Worm (Caenorhabditis elegans) whole organism, young adult: Measurements from ENCODE around the gene C27D6.1.

Source experiments
- B0336.3 ChIP-seq: fragments of 200-800 bp; sonication (Bioruptor generic); IDR thresholded peaks from 2 replicates; pipeline ENCODE4 v1.3.6; 2022; ENCODE audit warnings: missing genetic modification characterization, missing compliant biosample characterization
- C06A6.2 ChIP-seq: fragments of 200-800 bp; sonication (Bioruptor generic); conservative IDR thresholded peaks from 2 replicates; pipeline ENCODE4 v1.3.6; 2022; ENCODE audit warnings: missing genetic modification characterization, missing compliant biosample characterization
- C17E4.6 ChIP-seq: fragments of 200-800 bp; sonication (Bioruptor generic); IDR thresholded peaks from 2 replicates; pipeline ENCODE4 v1.3.6; 2022; ENCODE audit warnings: missing genetic modification reagents, missing genetic modification characterization, missing compliant biosample characterization
- D2030.7 ChIP-seq: fragments of 200-800 bp; sonication (Bioruptor generic); IDR thresholded peaks from 2 replicates; pipeline ENCODE4 v1.3.6; 2022; ENCODE audit warnings: missing genetic modification reagents, missing genetic modification characterization, missing compliant biosample characterization
- F10E7.11 ChIP-seq: sonication (generic microtip); optimal IDR thresholded peaks from 2 replicates; lab custom pipeline; 2017; ENCODE audit warnings: mild to moderate bottlenecking, missing genetic modification characterization, moderate library complexity, missing compliant biosample characterization
- F22D6.2 ChIP-seq: sonication (generic microtip); optimal IDR thresholded peaks from 2 replicates; lab custom pipeline; 2016; ENCODE audit warnings: mild to moderate bottlenecking, missing genetic modification characterization, missing compliant biosample characterization
- F37B4.10 ChIP-seq: fragments of 200-800 bp; sonication (Bioruptor generic); IDR thresholded peaks from 2 replicates; pipeline ENCODE4 v1.3.6; 2022; ENCODE audit warnings: missing genetic modification characterization, missing compliant biosample characterization
- F49E8.2 ChIP-seq: sonication (generic microtip); optimal IDR thresholded peaks from 3 replicates; lab custom pipeline; 2017; ENCODE audit warnings: missing genetic modification characterization, mild to moderate bottlenecking, missing compliant biosample characterization, antibody characterized with exemption, moderate library complexity; ENCODE audit not compliant: insufficient read depth
- F52B5.7 ChIP-seq: sonication (generic microtip); optimal IDR thresholded peaks from 2 replicates; lab custom pipeline; 2016; ENCODE audit warnings: mild to moderate bottlenecking, missing genetic modification characterization, missing compliant biosample characterization
- Y53G8AR.9 ChIP-seq: fragments of 200-800 bp; sonication (Bioruptor generic); conservative IDR thresholded peaks from 2 replicates; pipeline ENCODE4 v1.3.6; 2022; ENCODE audit warnings: missing genetic modification reagents, missing genetic modification characterization, missing compliant biosample characterization
- Y56A3A.18 ChIP-seq: fragments of 200-800 bp; sonication (Bioruptor generic); IDR thresholded peaks from 2 replicates; pipeline ENCODE4 v1.3.6; 2022; ENCODE audit warnings: missing genetic modification reagents, missing genetic modification characterization, missing compliant biosample characterization
- Y95B8A.8 ChIP-seq: fragments of 200-800 bp; sonication (Bioruptor generic); IDR thresholded peaks from 2 replicates; pipeline ENCODE4 v1.3.6; 2022; ENCODE audit warnings: missing genetic modification reagents, missing genetic modification characterization, missing compliant biosample characterization
- aptf-2 ChIP-seq: fragments of 200-800 bp; sonication (Bioruptor generic); conservative IDR thresholded peaks from 2 replicates; pipeline ENCODE4 v1.3.6; 2022; ENCODE audit warnings: missing genetic modification reagents, missing genetic modification characterization, missing compliant biosample characterization
- bed-1 ChIP-seq: fragments of 200-800 bp; sonication (Bioruptor generic); IDR thresholded peaks from 2 replicates; pipeline ENCODE4 v1.3.6; 2022; ENCODE audit warnings: missing genetic modification reagents, missing genetic modification characterization, missing compliant biosample characterization
- ccch-3 ChIP-seq: fragments of 200-800 bp; sonication (Bioruptor generic); optimal IDR thresholded peaks from 2 replicates; lab custom pipeline; 2018; ENCODE audit warnings: mild to moderate bottlenecking, missing genetic modification characterization, missing compliant biosample characterization
- cebp-1 ChIP-seq, 2 experiments: fragments of 200-800 bp in 1 of 2; sonication (Bioruptor generic) in 1 of 2; sonication (generic microtip) in 1 of 2; IDR thresholded peaks in 1 of 2; optimal IDR thresholded peaks in 1 of 2; 2 replicates each; pipeline versions ENCODE4 v1.3.6 to Lab custom; 2017 to 2022; ENCODE audit warnings: missing compliant biosample characterization in 2 of 2, missing genetic modification characterization in 2 of 2, mild to moderate bottlenecking in 1 of 2, missing genetic modification reagents in 1 of 2, moderate library complexity in 1 of 2
- cebp-2 ChIP-seq: fragments of 200-800 bp; sonication (Bioruptor generic); IDR thresholded peaks from 2 replicates; pipeline ENCODE4 v1.3.6; 2022; ENCODE audit warnings: missing genetic modification characterization, missing compliant biosample characterization
- ceh-100 ChIP-seq: fragments of 200-800 bp; sonication (Bioruptor generic); IDR thresholded peaks from 2 replicates; pipeline ENCODE4 v1.3.6; 2022; ENCODE audit warnings: missing genetic modification reagents, missing genetic modification characterization, missing compliant biosample characterization
- ceh-58 ChIP-seq: fragments of 200-800 bp; sonication (Bioruptor generic); IDR thresholded peaks from 2 replicates; pipeline ENCODE4 v1.3.6; 2022; ENCODE audit warnings: missing genetic modification characterization, missing compliant biosample characterization
- ceh-91 ChIP-seq: fragments of 200-800 bp; sonication (Bioruptor generic); IDR thresholded peaks from 2 replicates; pipeline ENCODE4 v1.3.6; 2022; ENCODE audit warnings: missing genetic modification reagents, missing genetic modification characterization, missing compliant biosample characterization
- chd-7 ChIP-seq: sonication (generic microtip); optimal IDR thresholded peaks from 2 replicates; lab custom pipeline; 2016; ENCODE audit warnings: mild to moderate bottlenecking, missing genetic modification characterization, moderate library complexity, missing compliant biosample characterization
- die-1 ChIP-seq: sonication (generic microtip); optimal IDR thresholded peaks from 2 replicates; lab custom pipeline; 2016; ENCODE audit warnings: missing genotype, mild to moderate bottlenecking, missing genetic modification characterization, missing compliant biosample characterization
- dpff-1 ChIP-seq: sonication (generic microtip); optimal IDR thresholded peaks from 2 replicates; lab custom pipeline; 2017; ENCODE audit warnings: mild to moderate bottlenecking, missing genetic modification characterization, missing compliant biosample characterization
- dpl-1 ChIP-seq: fragments of 150-350 bp; optimal IDR thresholded peaks from 2 replicates; lab custom pipeline; 2014; ENCODE audit warnings: missing biosample characterization, missing genetic modification reagents, missing genetic modification characterization
- egrh-3 ChIP-seq: fragments of 200-800 bp; sonication (Bioruptor generic); IDR thresholded peaks from 2 replicates; pipeline ENCODE4 v1.3.6; 2022; ENCODE audit warnings: missing genetic modification reagents, missing genetic modification characterization, missing compliant biosample characterization
- ekl-4 ChIP-seq: fragments of 200-800 bp; sonication (Bioruptor generic); IDR thresholded peaks from 2 replicates; pipeline ENCODE4 v1.3.6; 2022; ENCODE audit warnings: missing genetic modification reagents, missing genetic modification characterization, missing compliant biosample characterization
- him-1 ChIP-seq: sonication (generic microtip); optimal IDR thresholded peaks from 2 replicates; lab custom pipeline; 2016; ENCODE audit warnings: missing genotype, missing genetic modification reagents, missing genetic modification characterization, missing compliant biosample characterization
- hmg-20 ChIP-seq: fragments of 200-800 bp; sonication (Bioruptor generic); IDR thresholded peaks from 2 replicates; pipeline ENCODE4 v1.3.6; 2022; ENCODE audit warnings: missing genetic modification reagents, missing genetic modification characterization, missing compliant biosample characterization
- hrde-1 ChIP-seq: sonication (generic microtip); optimal IDR thresholded peaks from 2 replicates; lab custom pipeline; 2016; ENCODE audit warnings: missing genetic modification characterization, mild to moderate bottlenecking, missing compliant biosample characterization, moderate library complexity, missing genotype, missing genetic modification reagents, borderline replicate concordance
- lag-1 ChIP-seq: fragments of 200-800 bp; sonication (Bioruptor generic); IDR thresholded peaks from 2 replicates; pipeline ENCODE4 v1.3.6; 2022; ENCODE audit warnings: missing genetic modification reagents, missing genetic modification characterization, missing compliant biosample characterization
- let-526 ChIP-seq: fragments of 200-800 bp; sonication (Bioruptor generic); IDR thresholded peaks from 2 replicates; pipeline ENCODE4 v1.3.6; 2022; ENCODE audit warnings: missing genetic modification reagents, missing genetic modification characterization, missing compliant biosample characterization
- let-607 ChIP-seq, 2 experiments: fragments of 200-800 bp in 1 of 2; sonication (Bioruptor generic) in 1 of 2; sonication (generic microtip) in 1 of 2; optimal IDR thresholded peaks; 2 replicates each; lab custom pipeline; 2016 to 2018; ENCODE audit warnings: mild to moderate bottlenecking in 2 of 2, missing compliant biosample characterization in 2 of 2, missing genetic modification characterization in 2 of 2, moderate library complexity in 2 of 2, missing genotype in 1 of 2
- madf-10 ChIP-seq: sonication (generic microtip); optimal IDR thresholded peaks from 2 replicates; lab custom pipeline; 2016; ENCODE audit warnings: mild to moderate bottlenecking, missing genetic modification characterization, missing compliant biosample characterization
- madf-3 ChIP-seq: fragments of 200-800 bp; sonication (Bioruptor generic); IDR thresholded peaks from 2 replicates; pipeline ENCODE4 v1.3.6; 2022; ENCODE audit warnings: missing genetic modification reagents, missing genetic modification characterization, missing compliant biosample characterization
- nhr-27 ChIP-seq: fragments of 200-800 bp; sonication (Bioruptor generic); optimal IDR thresholded peaks from 2 replicates; lab custom pipeline; 2018; ENCODE audit warnings: mild to moderate bottlenecking, missing genetic modification characterization, moderate library complexity, missing compliant biosample characterization
- pbrm-1 ChIP-seq: fragments of 200-800 bp; sonication (Bioruptor generic); IDR thresholded peaks from 2 replicates; pipeline ENCODE4 v1.3.6; 2022; ENCODE audit warnings: missing genetic modification reagents, missing genetic modification characterization, missing compliant biosample characterization
- rcor-1 ChIP-seq: fragments of 200-800 bp; sonication (Bioruptor generic); IDR thresholded peaks from 2 replicates; pipeline ENCODE4 v1.3.6; 2022; ENCODE audit warnings: missing genetic modification reagents, missing genetic modification characterization, missing compliant biosample characterization
- repo-1 ChIP-seq: sonication (generic microtip); optimal IDR thresholded peaks from 2 replicates; lab custom pipeline; 2017; ENCODE audit warnings: mild to moderate bottlenecking, missing genetic modification characterization, missing compliant biosample characterization
- snpc-4 ChIP-seq, 5 experiments: fragments of 150-350 bp in 1 of 5; sonication (generic microtip) in 4 of 5; optimal IDR thresholded peaks; 2 replicates each; lab custom pipeline; 2014 to 2018; ENCODE audit warnings: missing genetic modification characterization in 5 of 5, missing biosample characterization in 3 of 5, antibody characterized with exemption in 2 of 5, mild to moderate bottlenecking in 2 of 5, missing compliant biosample characterization in 2 of 5, missing genotype in 2 of 5, moderate library complexity in 2 of 5, missing genetic modification reagents in 1 of 5
- unc-130 ChIP-seq: sonication (generic microtip); optimal IDR thresholded peaks from 2 replicates; lab custom pipeline; 2016; ENCODE audit warnings: missing genetic modification reagents, missing genetic modification characterization, missing compliant biosample characterization
- ztf-3 ChIP-seq: fragments of 200-800 bp; sonication (Bioruptor generic); optimal IDR thresholded peaks from 2 replicates; lab custom pipeline; 2018; ENCODE audit warnings: mild to moderate bottlenecking, missing genetic modification characterization, missing compliant biosample characterization

The C27D6.1 gene

ce11 chrII:5174370-5174769, 1.8 kb downstream of the C27D6.1 start, which contains the start of gene C27D6.3 (continued):
- TF ChIP-seq Y95B8A.8 (GFP tag; lab: Robert Waterston, UW) (no peak), F10E7.11 (tag; lab: Kevin White, UChicago) (no peak), ceh-91 (GFP tag; lab: Robert Waterston, UW) (no peak), chd-7 (no peak)

ce11 chrII:5176934-5177333, 4.4 kb downstream of the C27D6.1 start:
- TF ChIP-seq dpff-1 (no peak), F22D6.2 (no peak), ztf-3 (GFP tag; lab: Kevin White, UChicago) (no peak), D2030.7 (no peak), madf-3 (no peak), dpl-1 (GFP tag; lab: Kevin White, UChicago) (no peak), unc-130 (GFP tag; lab: Kevin White, UChicago) (no peak), Y53G8AR.9 (GFP tag; lab: Robert Waterston, UW) (no peak), F37B4.10 (GFP tag; lab: Robert Waterston, UW) (no peak), F52B5.7 (tag; lab: Kevin White, UChicago) (no peak), ceh-58 (GFP tag; lab: Robert Waterston, UW) (no peak), snpc-4 (GFP tag; optimal IDR thresholded peaks at IDR 0.05; lab: Kevin White, UChicago) (no peak), snpc-4 (tag; optimal IDR thresholded peaks at IDR 0.05; lab: Kevin White, UChicago) (no peak)

- TF ChIP-seq die-1 (no peak), hrde-1 (tag; lab: Kevin White, UChicago) (no peak), egrh-3 (GFP tag; lab: Robert Waterston, UW) (no peak), nhr-27 (tag; lab: Kevin White, UChicago) (no peak), rcor-1 (GFP tag; lab: Robert Waterston, UW) (no peak), hmg-20 (GFP tag; lab: Robert Waterston, UW) (no peak), ztf-3 (GFP tag; lab: Kevin White, UChicago) (no peak)
These were observed 5.4 kb downstream of the C27D6.1 start, which contains the start of gene C27D6.12 for ce11 chrII:5177902-5178301. Gene C27D6.12 (minus strand): TSS chrII:5178002.

ce11 chrII:5178609-5179008, 6.1 kb downstream of the C27D6.1 start:
- TF ChIP-seq cebp-2 (GFP tag; lab: Robert Waterston, UW) (no peak), C17E4.6 (GFP tag; lab: Robert Waterston, UW) (0 out of 2 replicates have a peak, but pooled peaks have one; percentile 31), cebp-1 (GFP tag; IDR thresholded peaks at IDR 0.05; lab: Robert Waterston, UW) (no peak), cebp-1 (tag; optimal IDR thresholded peaks at IDR 0.05; lab: Kevin White, UChicago) (peak; percentile 18), madf-10 (tag; lab: Kevin White, UChicago) (no peak), let-526 (GFP tag; lab: Robert Waterston, UW) (no peak), C06A6.2 (GFP tag; lab: Robert Waterston, UW) (no peak), let-607 (tag; optimal IDR thresholded peaks at IDR 0.05; lab: Kevin White, UChicago) (peak in 1 of 2 experiments; percentile 7), ceh-100 (GFP tag; lab: Robert Waterston, UW) (0 out of 2 replicates have a peak, but pooled peaks have one; percentile 18), ekl-4 (peak; percentile 38; the same call in 1 of the 2 replicates), bed-1 (GFP tag; lab: Robert Waterston, UW) (no peak), aptf-2 (GFP tag; lab: Robert Waterston, UW) (no peak), Y56A3A.18 (peak; percentile 79; the same call in 1 of the 2 replicates), ccch-3 (GFP tag; lab: Kevin White, UChicago) (no peak), pbrm-1 (GFP tag; lab: Robert Waterston, UW) (0 out of 2 replicates have a peak, but pooled peaks have one; percentile 20), B0336.3 (GFP tag; lab: Robert Waterston, UW) (peak; percentile 44; the same call in 1 of the 2 replicates), him-1 (tag; lab: Kevin White, UChicago) (no peak), repo-1 (tag; lab: Kevin White, UChicago) (peak; percentile 80), F22D6.2 (no peak), lag-1 (no peak), F49E8.2 (no peak)
